Worm (Caenorhabditis elegans): ENCODE results near the gene srbc-11.

DNA sequence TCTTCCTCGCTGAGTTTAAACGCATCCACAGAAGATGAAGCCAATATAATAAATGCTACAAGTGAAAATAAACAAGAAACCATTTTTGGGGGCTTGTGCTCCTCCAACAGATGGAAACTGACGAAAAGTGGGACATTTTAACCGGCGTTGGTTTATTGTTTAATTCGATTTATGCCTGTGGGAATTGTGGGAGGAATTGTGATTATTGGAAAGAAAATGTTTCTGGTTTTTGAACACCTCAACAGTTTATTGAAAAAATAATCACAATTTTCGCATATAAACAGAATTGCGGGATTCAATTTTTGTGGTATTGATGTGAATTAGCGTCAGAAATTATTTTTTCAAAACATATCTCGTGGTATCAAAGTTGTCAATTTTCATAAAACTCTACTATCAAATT lies 40.9 kb downstream of the srbc-11 start, which contains the start of gene try-8:
- no peak for TF ChIP-seq him-1 (tag; optimal IDR thresholded peaks at IDR 0.05)
- TF ChIP-seq W03F9.2 (tag; optimal IDR thresholded peaks at IDR 0.05) = no peak
- TF ChIP-seq dao-5 (tag; optimal IDR thresholded peaks at IDR 0.05) = no peak
